Fruit fly (Drosophila melanogaster) whole organism, embryonic: ENCODE results near the gene CG15461.
A peak's percentile ranks its signal among the peaks of the same experiment; 100 is the strongest.

Experiments used
- Abd-B ChIP-seq: fragments of 200-800 bp; sonication (Bioruptor generic); optimal IDR thresholded peaks from 2 replicates; lab custom pipeline; 2018; ENCODE audit warnings: missing biosample characterization, mild to moderate bottlenecking, missing genetic modification characterization, moderate library complexity
- Asciz ChIP-seq: fragments of 200-800 bp; sonication (Bioruptor generic); optimal IDR thresholded peaks from 2 replicates; lab custom pipeline; 2017; ENCODE audit warnings: missing biosample characterization, mild to moderate bottlenecking, missing genetic modification characterization, missing genetic modification reagents
- Atf-2 ChIP-seq: fragments of 200-800 bp; sonication (Bioruptor generic); optimal IDR thresholded peaks from 2 replicates; lab custom pipeline; 2016; ENCODE audit warnings: missing biosample characterization, missing genetic modification characterization
- Bdp1 ChIP-seq: fragments of 200-800 bp; sonication (Bioruptor generic); optimal IDR thresholded peaks from 3 replicates; lab custom pipeline; 2016; ENCODE audit warnings: missing biosample characterization, missing genetic modification characterization
- C15 ChIP-seq: fragments of 200-800 bp; sonication (Bioruptor generic); IDR thresholded peaks from 3 replicates; pipeline ENCODE4 v1.3.6; 2022; ENCODE audit warnings: missing biosample characterization, missing genetic modification characterization
- CG10209 ChIP-seq: fragments of 200-800 bp; sonication (Bioruptor generic); optimal IDR thresholded peaks from 3 replicates; lab custom pipeline; 2017; ENCODE audit warnings: missing biosample characterization, mild to moderate bottlenecking, missing genetic modification characterization, missing genetic modification reagents
- CG10366 ChIP-seq: fragments of 200-800 bp; sonication (Bioruptor generic); IDR thresholded peaks from 2 replicates; pipeline ENCODE4 v1.3.6; 2022; ENCODE audit warnings: missing biosample characterization, missing genetic modification characterization
- CG10543 ChIP-seq: fragments of 200-800 bp; sonication (Bioruptor generic); optimal IDR thresholded peaks from 3 replicates; lab custom pipeline; 2017; ENCODE audit warnings: missing biosample characterization, mild to moderate bottlenecking, missing genetic modification characterization, moderate library complexity
- CG11085 ChIP-seq: fragments of 200-800 bp; sonication (Bioruptor generic); IDR thresholded peaks from 2 replicates; pipeline ENCODE4 v1.3.6; 2022; ENCODE audit warnings: missing biosample characterization, missing genetic modification characterization
- CG12942 ChIP-seq: fragments of 200-800 bp; sonication (Bioruptor generic); optimal IDR thresholded peaks from 3 replicates; lab custom pipeline; 2016; ENCODE audit warnings: missing biosample characterization, missing genetic modification characterization
- CG13123 ChIP-seq: fragments of 200-800 bp; sonication (Bioruptor generic); optimal IDR thresholded peaks from 2 replicates; lab custom pipeline; 2016; ENCODE audit warnings: missing biosample characterization, missing genetic modification characterization
- CG15269 ChIP-seq: fragments of 200-800 bp; sonication (Bioruptor generic); optimal IDR thresholded peaks from 2 replicates; lab custom pipeline; 2018; ENCODE audit warnings: missing biosample characterization, mild to moderate bottlenecking, missing genetic modification characterization, moderate library complexity
- CG1529 ChIP-seq: fragments of 200-800 bp; sonication (Bioruptor generic); optimal IDR thresholded peaks from 3 replicates; lab custom pipeline; 2018; ENCODE audit warnings: missing biosample characterization, missing genetic modification characterization
- CG15601 ChIP-seq: fragments of 200-800 bp; sonication (Bioruptor generic); optimal IDR thresholded peaks from 3 replicates; lab custom pipeline; 2019; ENCODE audit warnings: missing biosample characterization, mild to moderate bottlenecking, missing genetic modification characterization, moderate library complexity
- CG17912 ChIP-seq: fragments of 200-800 bp; sonication (Bioruptor generic); optimal IDR thresholded peaks from 2 replicates; lab custom pipeline; 2018; ENCODE audit warnings: missing biosample characterization, mild to moderate bottlenecking, missing genetic modification characterization
- CG18599 ChIP-seq: fragments of 200-800 bp; sonication (Bioruptor generic); optimal IDR thresholded peaks from 3 replicates; lab custom pipeline; 2017; ENCODE audit warnings: missing biosample characterization, missing genetic modification characterization, mild to moderate bottlenecking, moderate library complexity, missing genetic modification reagents
- CG2116 ChIP-seq: fragments of 200-800 bp; sonication (Bioruptor generic); optimal IDR thresholded peaks from 3 replicates; lab custom pipeline; 2018; ENCODE audit warnings: missing biosample characterization, mild to moderate bottlenecking, missing genetic modification characterization
- CG2712 ChIP-seq: fragments of 200-800 bp; optimal IDR thresholded peaks from 3 replicates; lab custom pipeline; 2019; ENCODE audit warnings: missing biosample characterization, mild to moderate bottlenecking, missing genetic modification characterization, moderate library complexity
- CG2875 ChIP-seq: fragments of 200-800 bp; sonication (Bioruptor generic); optimal IDR thresholded peaks from 2 replicates; lab custom pipeline; 2017; ENCODE audit warnings: missing biosample characterization, mild to moderate bottlenecking, missing genetic modification characterization, missing genetic modification reagents
- CG30403 ChIP-seq: fragments of 200-800 bp; sonication (Bioruptor generic); optimal IDR thresholded peaks from 3 replicates; lab custom pipeline; 2016; ENCODE audit warnings: missing biosample characterization, missing genetic modification characterization
- CG4282 ChIP-seq: fragments of 200-800 bp; sonication (Bioruptor generic); optimal IDR thresholded peaks from 2 replicates; lab custom pipeline; 2016; ENCODE audit warnings: missing biosample characterization, missing genetic modification characterization
- CG4404 ChIP-seq: fragments of 200-800 bp; sonication (Bioruptor generic); IDR thresholded peaks from 2 replicates; pipeline ENCODE4 v1.3.6; 2022; ENCODE audit warnings: missing biosample characterization, missing genetic modification characterization
- CG7786 ChIP-seq: fragments of 200-800 bp; sonication (Bioruptor generic); optimal IDR thresholded peaks from 2 replicates; lab custom pipeline; 2016; ENCODE audit warnings: missing biosample characterization, missing genetic modification characterization
- CG7839 ChIP-seq: fragments of 200-800 bp; sonication (Bioruptor generic); optimal IDR thresholded peaks from 3 replicates; lab custom pipeline; 2018; ENCODE audit warnings: missing biosample characterization, mild to moderate bottlenecking, missing genetic modification characterization, moderate library complexity
- CG8089 ChIP-seq: fragments of 200-800 bp; sonication (Bioruptor generic); optimal IDR thresholded peaks from 3 replicates; lab custom pipeline; 2016; ENCODE audit warnings: missing biosample characterization, missing genetic modification characterization
- CG8765 ChIP-seq: fragments of 200-800 bp; sonication (Bioruptor generic); IDR thresholded peaks from 2 replicates; pipeline ENCODE4 v1.3.6; 2022; ENCODE audit warnings: missing biosample characterization, missing genetic modification characterization
- Dbx ChIP-seq: fragments of 200-800 bp; sonication (Bioruptor generic); IDR thresholded peaks from 3 replicates; pipeline ENCODE4 v1.3.6; 2022; ENCODE audit warnings: missing biosample characterization, missing genetic modification characterization
- Ets97D ChIP-seq: fragments of 200-800 bp; sonication (Bioruptor generic); optimal IDR thresholded peaks from 3 replicates; lab custom pipeline; 2016; ENCODE audit warnings: missing biosample characterization, missing genetic modification characterization
- Hmx ChIP-seq: fragments of 200-800 bp; sonication (Bioruptor generic); optimal IDR thresholded peaks from 2 replicates; lab custom pipeline; 2016; ENCODE audit warnings: missing biosample characterization, missing genetic modification characterization
- Hr3 ChIP-seq: fragments of 200-800 bp; sonication (Bioruptor generic); optimal IDR thresholded peaks from 3 replicates; lab custom pipeline; 2016; ENCODE audit warnings: missing biosample characterization, missing genetic modification characterization
- MBD-R2 ChIP-seq: fragments of 200-800 bp; sonication (Bioruptor generic); IDR thresholded peaks from 2 replicates; pipeline ENCODE4 v1.3.6; 2022; ENCODE audit warnings: missing biosample characterization, missing genetic modification characterization
- Mrtf ChIP-seq: fragments of 200-800 bp; sonication (Bioruptor generic); IDR thresholded peaks from 3 replicates; pipeline ENCODE4 v1.3.6; 2022; ENCODE audit warnings: missing biosample characterization, missing genetic modification characterization
- Neu2 ChIP-seq: fragments of 200-800 bp; sonication (Bioruptor generic); optimal IDR thresholded peaks from 3 replicates; lab custom pipeline; 2016; ENCODE audit warnings: missing biosample characterization, missing genetic modification characterization, borderline replicate concordance
- Sin3A ChIP-seq: fragments of >200 bp; optimal IDR thresholded peaks from 2 replicates; lab custom pipeline; 2018
- Trl ChIP-seq, 3 experiments: fragments of >200 bp in 2 of 3; fragments of 200-800 bp in 1 of 3; sonication (Bioruptor generic) in 1 of 3; optimal IDR thresholded peaks; 2 replicates in 1 of 3; 3 replicates in 2 of 3; lab custom pipeline; 2016 to 2017; ENCODE audit warnings: missing biosample characterization in 1 of 3, missing genetic modification characterization in 1 of 3
- chn ChIP-seq: fragments of 200-800 bp; sonication (Bioruptor generic); optimal IDR thresholded peaks from 2 replicates; lab custom pipeline; 2016; ENCODE audit warnings: missing biosample characterization, missing genetic modification characterization
- crp ChIP-seq, 2 experiments: fragments of 200-800 bp; sonication (Bioruptor generic); optimal IDR thresholded peaks; 2 replicates in 1 of 2; 3 replicates in 1 of 2; lab custom pipeline; 2017; ENCODE audit warnings: missing biosample characterization in 2 of 2, missing genetic modification characterization in 2 of 2, mild to moderate bottlenecking in 1 of 2, moderate library complexity in 1 of 2
- dati ChIP-seq: fragments of 200-800 bp; sonication (Bioruptor generic); IDR thresholded peaks from 2 replicates; pipeline ENCODE4 v1.3.6; 2022; ENCODE audit warnings: missing biosample characterization, missing genetic modification characterization
- dimm ChIP-seq: fragments of 200-800 bp; sonication (Bioruptor generic); IDR thresholded peaks from 2 replicates; pipeline ENCODE4 v1.3.6; 2022; ENCODE audit warnings: missing biosample characterization, missing genetic modification characterization
- dmrt11E ChIP-seq: fragments of 200-800 bp; sonication (Bioruptor generic); optimal IDR thresholded peaks from 3 replicates; lab custom pipeline; 2018; ENCODE audit warnings: missing biosample characterization, mild to moderate bottlenecking, missing genetic modification characterization, moderate library complexity
- en ChIP-seq: fragments of 200-800 bp; sonication (Bioruptor generic); optimal IDR thresholded peaks from 2 replicates; lab custom pipeline; 2016; ENCODE audit warnings: missing biosample characterization, missing genetic modification characterization
- gcm2 ChIP-seq: fragments of 200-800 bp; sonication (Bioruptor generic); optimal IDR thresholded peaks from 2 replicates; lab custom pipeline; 2016; ENCODE audit warnings: missing biosample characterization, missing genetic modification characterization
- mam ChIP-seq: fragments of 200-800 bp; sonication (Bioruptor generic); optimal IDR thresholded peaks from 3 replicates; lab custom pipeline; 2016; ENCODE audit warnings: missing biosample characterization, missing genetic modification characterization
- pb ChIP-seq: fragments of 200-800 bp; sonication (Bioruptor generic); optimal IDR thresholded peaks from 3 replicates; lab custom pipeline; 2016; ENCODE audit warnings: missing biosample characterization, missing genetic modification characterization
- prd ChIP-seq, 3 experiments: fragments of >200 bp in 2 of 3; fragments of 200-800 bp in 1 of 3; sonication (Bioruptor generic) in 1 of 3; optimal IDR thresholded peaks in 2 of 3; IDR thresholded peaks in 1 of 3; 2 replicates in 2 of 3; 3 replicates in 1 of 3; pipeline versions ENCODE4 v1.3.6 to Lab custom; 2017 to 2022; ENCODE audit warnings: missing biosample characterization in 1 of 3, missing genetic modification characterization in 1 of 3
- salm ChIP-seq: fragments of 200-800 bp; sonication (Bioruptor generic); optimal IDR thresholded peaks from 2 replicates; lab custom pipeline; 2018; ENCODE audit warnings: missing biosample characterization, mild to moderate bottlenecking, missing genetic modification characterization
- tap ChIP-seq: fragments of 200-800 bp; optimal IDR thresholded peaks from 3 replicates; lab custom pipeline; 2019; ENCODE audit warnings: missing biosample characterization, mild to moderate bottlenecking, missing genetic modification characterization, moderate library complexity
- trem ChIP-seq: fragments of 200-800 bp; optimal IDR thresholded peaks from 3 replicates; lab custom pipeline; 2019; ENCODE audit warnings: missing biosample characterization, mild to moderate bottlenecking, missing genetic modification characterization, moderate library complexity
- wek ChIP-seq: fragments of 200-800 bp; sonication (Bioruptor generic); optimal IDR thresholded peaks from 3 replicates; lab custom pipeline; 2018; ENCODE audit warnings: missing biosample characterization, mild to moderate bottlenecking, missing genetic modification characterization, moderate library complexity
- wor ChIP-seq: fragments of 200-800 bp; sonication (Bioruptor generic); IDR thresholded peaks from 2 replicates; pipeline ENCODE4 v1.3.6; 2022; ENCODE audit warnings: missing biosample characterization, missing genetic modification characterization

Gene CG15461

dm6 chrX:20524754-20525236, 38.8 kb downstream of the CG15461 start, which contains the start of gene Tak1 (continued):
- TF ChIP-seq CG15601 (tag; lab: Kevin White, UChicago) (peak; percentile 39), Hr3 (GFP tag; lab: Kevin White, UChicago) (peak; percentile 44), CG10366 (GFP tag; lab: Robert Waterston, UW) (peak; percentile 53; the same call in 1 of the 2 replicates), Asciz (GFP tag; lab: Kevin White, UChicago) (no peak), mam (GFP tag; lab: Kevin White, UChicago) (peak; percentile 60), chn (peak; percentile 3), CG12942 (GFP tag; lab: Kevin White, UChicago) (peak; percentile 7), gcm2 (GFP tag; lab: Kevin White, UChicago) (no peak), pb (GFP tag; lab: Kevin White, UChicago) (no peak), Neu2 (no peak), Trl (optimal IDR thresholded peaks at IDR 0.05; lab: Kevin White, UChicago) (no peak), Trl (GFP tag; optimal IDR thresholded peaks at IDR 0.05; lab: Kevin White, UChicago) (peak; percentile 51), Dbx (GFP tag; lab: Robert Waterston, UW) (peak; percentile 64; the same call in 1 of the 3 replicates), CG8765 (GFP tag; lab: Robert Waterston, UW) (peak; percentile 12; the same call in 1 of the 2 replicates), CG13123 (no peak), CG2712 (peak; percentile 63), CG1529 (GFP tag; lab: Kevin White, UChicago) (no peak), Mrtf (GFP tag; lab: Robert Waterston, UW) (peak; percentile 63; the same call in 2 of the 3 replicates), CG10209 (GFP tag; lab: Kevin White, UChicago) (peak; percentile 20), MBD-R2 (GFP tag; lab: Robert Waterston, UW) (no peak), CG4404 (no peak), crp (GFP tag; optimal IDR thresholded peaks at IDR 0.05; lab: Kevin White, UChicago) (no peak), wor (no peak), tap (tag; lab: Kevin White, UChicago) (no peak), wek (GFP tag; lab: Kevin White, UChicago) (no peak), C15 (no peak), Hmx (GFP tag; lab: Kevin White, UChicago) (no peak), Abd-B (GFP tag; lab: Kevin White, UChicago) (no peak), CG17912 (peak; percentile 46), CG2116 (GFP tag; lab: Kevin White, UChicago) (peak; percentile 90), dimm (GFP tag; lab: Robert Waterston, UW) (no peak), CG7839 (tag; lab: Kevin White, UChicago) (peak; percentile 56), salm (tag; lab: Kevin White, UChicago) (no peak), CG15269 (peak; percentile 50), en (GFP tag; lab: Kevin White, UChicago) (peak; percentile 49), Sin3A (lab: Kevin White, UChicago) (peak; percentile 70), CG4282 (GFP tag; lab: Kevin White, UChicago) (no peak), CG30403 (GFP tag; lab: Kevin White, UChicago) (peak; percentile 62), dmrt11E (peak; percentile 40), prd (optimal IDR thresholded peaks at IDR 0.05; lab: Kevin White, UChicago) (no peak), prd (GFP tag; IDR thresholded peaks at IDR 0.05; lab: Robert Waterston, UW) (peak; percentile 69), CG8089 (peak; percentile 61), Atf-2 (GFP tag; lab: Kevin White, UChicago) (peak; percentile 65), CG11085 (GFP tag; lab: Robert Waterston, UW) (no peak), CG18599 (GFP tag; lab: Kevin White, UChicago) (peak; percentile 9), trem (tag; lab: Kevin White, UChicago) (peak; percentile 70), Ets97D (GFP tag; lab: Kevin White, UChicago) (peak; percentile 71), CG7786 (peak; percentile 25), CG2875 (GFP tag; lab: Kevin White, UChicago) (peak; percentile 20), Bdp1 (GFP tag; lab: Kevin White, UChicago) (peak; percentile 23), CG10543 (peak; percentile 28), dati (GFP tag; lab: Robert Waterston, UW) (no peak)
